Fruit fly (Drosophila melanogaster): Measurements from ENCODE around the gene Xpac.
A peak's percentile ranks its signal among the peaks of the same experiment; 100 is the strongest.

Xpac gene

dm6 chrX:4116834-4117736, 13.1 kb upstream of the Xpac start, which contains the start of the genes tyf and Tip60 (continued):
- TF ChIP-seq zen (tag; optimal IDR thresholded peaks at IDR 0.05) (peak; percentile 42), Ptx1 (GFP tag; IDR thresholded peaks at IDR 0.05) (no peak), CG33213 (GFP tag; optimal IDR thresholded peaks at IDR 0.05) (no peak), nom (GFP tag; optimal IDR thresholded peaks at IDR 0.05) (no peak), CG14050 (GFP tag; IDR thresholded peaks at IDR 0.05) (no peak), Ets97D (GFP tag; optimal IDR thresholded peaks at IDR 0.05) (peak; percentile 25), jumu (GFP tag; optimal IDR thresholded peaks at IDR 0.05) (peak; percentile 33), fru (optimal IDR thresholded peaks at IDR 0.05) (no peak), CG6791 (GFP tag; IDR thresholded peaks at IDR 0.05; ENCODE audit: partially characterized antibody) (peak; percentile 79), Lim3 (GFP tag; IDR thresholded peaks at IDR 0.05) (no peak), CG10543 (GFP tag; optimal IDR thresholded peaks at IDR 0.05) (peak; percentile 41), gce (GFP tag; IDR thresholded peaks at IDR 0.05) (no peak), sisA (GFP tag; IDR thresholded peaks at IDR 0.05) (peak; percentile 30; the same call in 1 of the 2 replicates), CG4360 (GFP tag; IDR thresholded peaks at IDR 0.05) (peak; percentile 52; the same call in 1 of the 2 replicates), stwl (tag; optimal IDR thresholded peaks at IDR 0.05) (peak; percentile 78), Abd-B (GFP tag; optimal IDR thresholded peaks at IDR 0.05) (no peak), CG10209 (GFP tag; optimal IDR thresholded peaks at IDR 0.05) (no peak), tap (tag; optimal IDR thresholded peaks at IDR 0.05) (no peak), CG11093 (GFP tag; IDR thresholded peaks at IDR 0.05) (no peak), YL-1 (GFP tag; optimal IDR thresholded peaks at IDR 0.05) (peak; percentile 80), CG32772 (GFP tag; IDR thresholded peaks at IDR 0.05) (peak; percentile 51; the same call in 1 of the 2 replicates), Opbp (GFP tag; IDR thresholded peaks at IDR 0.05; ENCODE audit: partially characterized antibody) (peak; percentile 58; the same call in 1 of the 3 replicates), ranshi (GFP tag; IDR thresholded peaks at IDR 0.05) (no peak), ato (GFP tag; IDR thresholded peaks at IDR 0.05; ENCODE audit: partially characterized antibody) (peak; percentile 71), Hsf (GFP tag; optimal IDR thresholded peaks at IDR 0.05) (peak; percentile 2), CG4404 (GFP tag; IDR thresholded peaks at IDR 0.05) (no peak), kah (GFP tag; optimal IDR thresholded peaks at IDR 0.05) (no peak), CG8924 (tag; optimal IDR thresholded peaks at IDR 0.05) (peak; percentile 32), CG2875 (GFP tag; optimal IDR thresholded peaks at IDR 0.05) (no peak), Ada2b (GFP tag; IDR thresholded peaks at IDR 0.05) (no peak), HLHmδ (GFP tag; optimal IDR thresholded peaks at IDR 0.05) (no peak), Hr3 (GFP tag; optimal IDR thresholded peaks at IDR 0.05) (no peak), twi (tag; optimal IDR thresholded peaks at IDR 0.05) (peak; percentile 2), CG17328 (GFP tag; IDR thresholded peaks at IDR 0.05) (no peak), croc (GFP tag; conservative IDR thresholded peaks at IDR 0.05) (no peak), crc (GFP tag; optimal IDR thresholded peaks at IDR 0.05) (no peak), Fer3 (tag; optimal IDR thresholded peaks at IDR 0.05) (no peak), CG17829 (tag; optimal IDR thresholded peaks at IDR 0.05) (peak; percentile 31), ab (GFP tag; optimal IDR thresholded peaks at IDR 0.05) (no peak), lilli (GFP tag; optimal IDR thresholded peaks at IDR 0.05) (peak; percentile 23), CG6854 (GFP tag; optimal IDR thresholded peaks at IDR 0.05) (no peak), her (GFP tag; optimal IDR thresholded peaks at IDR 0.05) (peak; percentile 37), Rfx (GFP tag; IDR thresholded peaks at IDR 0.05) (peak; percentile 61), Dll (GFP tag; IDR thresholded peaks at IDR 0.05; ENCODE audit: partially characterized antibody) (peak; percentile 51; the same call in 3 of the 4 replicates), CG10366 (GFP tag; IDR thresholded peaks at IDR 0.05) (no peak), sima (GFP tag; optimal IDR thresholded peaks at IDR 0.05) (no peak), Antp (GFP tag; optimal IDR thresholded peaks at IDR 0.05) (peak; percentile 42), tx (GFP tag; optimal IDR thresholded peaks at IDR 0.05) (peak; percentile 26), unc-4 (GFP tag; IDR thresholded peaks at IDR 0.05; ENCODE audit: partially characterized antibody) (peak; percentile 57)

Data from whole organism, embryonic.